Worm (Caenorhabditis elegans) whole organism, L1 larva: Measurements from ENCODE around the gene Y43F8B.22.

Source experiments
- aly-2 ChIP-seq: fragments of 150-350 bp; optimal IDR thresholded peaks from 2 replicates; lab custom pipeline; 2014; ENCODE audit warnings: missing biosample characterization, missing genetic modification characterization
- zag-1 ChIP-seq: fragments of 150-350 bp; optimal IDR thresholded peaks from 2 replicates; lab custom pipeline; 2014; ENCODE audit warnings: missing biosample characterization, missing genetic modification characterization

ce11 chrV:19529168-19529567 lies 46.5 kb downstream of the Y43F8B.22 start:
- TF ChIP-seq aly-2 = no peak
- TF ChIP-seq zag-1 = no peak
